Worm (Caenorhabditis elegans): Measurements from ENCODE around the gene clec-264.

- no peak for TF ChIP-seq flt-1 (GFP tag; IDR thresholded peaks at IDR 0.05)
- no peak for TF ChIP-seq med-1 (GFP tag; optimal IDR thresholded peaks at IDR 0.05; ENCODE audit: insufficient read depth)
- TF ChIP-seq T22C8.4 (GFP tag; IDR thresholded peaks at IDR 0.05): no peak
- no peak for TF ChIP-seq tab-1 (GFP tag; IDR thresholded peaks at IDR 0.05)
- TF ChIP-seq ref-1 (GFP tag; conservative IDR thresholded peaks at IDR 0.05): no peak
- TF ChIP-seq cog-1 (tag; optimal IDR thresholded peaks at IDR 0.05): no peak
- TF ChIP-seq ztf-29 (GFP tag; IDR thresholded peaks at IDR 0.05): no peak
- no peak for TF ChIP-seq ztf-23 (GFP tag; IDR thresholded peaks at IDR 0.05)
- no peak for TF ChIP-seq klf-2 (GFP tag; conservative IDR thresholded peaks at IDR 0.05)
Measured at ce11 chrV:20831867-20832266, 18.6 kb downstream of the clec-264 start.
